Worm (Caenorhabditis elegans): ENCODE data around the gene nspc-13.
A peak's percentile ranks its signal among the peaks of the same experiment; 100 is the strongest.

nspc-13 gene

DNA sequence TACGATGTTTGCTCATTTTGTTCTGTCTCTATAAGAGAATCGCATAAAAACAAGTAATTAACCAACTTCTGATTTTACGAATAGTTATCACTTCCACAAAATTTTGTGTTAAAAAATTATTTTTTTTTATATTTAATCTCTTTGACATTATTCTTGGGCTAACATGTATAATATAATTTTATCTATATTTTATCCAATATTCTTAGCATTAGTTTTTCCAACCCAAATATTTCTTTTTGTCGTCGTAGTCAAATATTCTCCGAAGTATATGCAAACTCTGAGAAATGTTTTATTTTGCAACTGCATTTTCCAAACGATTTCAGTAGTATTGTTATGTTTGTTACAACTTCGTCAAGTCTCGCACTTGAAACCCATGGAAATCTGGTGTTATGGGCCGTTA, 23.7 kb upstream of the nspc-13 start, which contains the start of gene srd-47:
Gene srd-47, plus strand, starts transcription at position 164 of the 400 bp plus-strand sequence.
- no peak for TF ChIP-seq F13H6.1 (tag; optimal IDR thresholded peaks at IDR 0.05)
- no peak for TF ChIP-seq eyg-1 (tag; optimal IDR thresholded peaks at IDR 0.05)
- no peak for TF ChIP-seq zip-5 (tag; optimal IDR thresholded peaks at IDR 0.05)
- TF ChIP-seq sox-4 (tag; optimal IDR thresholded peaks at IDR 0.05), result no peak
- TF ChIP-seq C08G9.2 (tag; optimal IDR thresholded peaks at IDR 0.05), result no peak
- TF ChIP-seq syd-9 (tag; optimal IDR thresholded peaks at IDR 0.05), result no peak
- no peak for TF ChIP-seq npax-4 (tag; optimal IDR thresholded peaks at IDR 0.05)
- TF ChIP-seq ceh-30 (tag; optimal IDR thresholded peaks at IDR 0.05), result no peak
- TF ChIP-seq C38D4.7 (GFP tag; optimal IDR thresholded peaks at IDR 0.05), result no peak
- TF ChIP-seq unc-86 (tag; optimal IDR thresholded peaks at IDR 0.05), result no peak
- TF ChIP-seq K02D7.2 (tag; optimal IDR thresholded peaks at IDR 0.05), result no peak

DNA sequence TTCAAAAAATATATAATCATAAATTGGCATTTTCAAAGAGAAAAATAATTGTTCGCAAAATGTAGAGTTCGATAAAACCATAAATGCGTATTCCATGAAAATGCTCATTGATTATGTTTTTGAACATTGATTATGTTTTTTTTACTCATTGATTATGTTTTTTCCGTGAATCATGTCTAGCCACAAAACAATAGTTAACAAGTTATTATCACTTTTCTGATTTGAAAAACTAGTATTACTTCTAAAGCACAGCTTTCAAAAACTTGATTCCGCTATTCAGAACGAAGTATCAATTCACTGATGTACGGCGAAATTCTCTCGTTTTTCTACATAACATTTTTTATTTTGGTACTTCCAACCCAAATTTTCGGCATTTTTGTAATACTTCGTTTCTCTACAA, 21.4 kb upstream of the nspc-13 start, which contains the start of gene srd-48:
Gene srd-48, plus strand, starts transcription at position 301 of the 400 bp plus-strand sequence.
- no peak for TF ChIP-seq C38D4.7 (GFP tag; optimal IDR thresholded peaks at IDR 0.05)
- no peak for TF ChIP-seq hlh-8 (tag; optimal IDR thresholded peaks at IDR 0.05)
- no peak for TF ChIP-seq nfya-1 (tag; optimal IDR thresholded peaks at IDR 0.05)
- TF ChIP-seq nhr-11 (tag; optimal IDR thresholded peaks at IDR 0.05), result no peak
- no peak for TF ChIP-seq madf-2 (tag; optimal IDR thresholded peaks at IDR 0.05)
- no peak for TF ChIP-seq ceh-19 (GFP tag; optimal IDR thresholded peaks at IDR 0.05)
- TF ChIP-seq unc-55 (GFP tag; optimal IDR thresholded peaks at IDR 0.05), result no peak
- TF ChIP-seq ets-4 (tag; optimal IDR thresholded peaks at IDR 0.05), result no peak
- no peak for TF ChIP-seq ceh-31 (tag; optimal IDR thresholded peaks at IDR 0.05)
- no peak for TF ChIP-seq hlh-6 (tag; optimal IDR thresholded peaks at IDR 0.05)
- no peak for TF ChIP-seq fax-1 (tag; optimal IDR thresholded peaks at IDR 0.05)
- TF ChIP-seq ceh-24 (tag; optimal IDR thresholded peaks at IDR 0.05), result no peak
- no peak for TF ChIP-seq nhr-232 (tag; optimal IDR thresholded peaks at IDR 0.05)
- TF ChIP-seq K09A11.1 (tag; optimal IDR thresholded peaks at IDR 0.05; ENCODE audit: insufficient read depth), result no peak
- no peak for TF ChIP-seq dve-1 (tag; optimal IDR thresholded peaks at IDR 0.05)
- TF ChIP-seq ceh-30 (tag; optimal IDR thresholded peaks at IDR 0.05), result no peak

DNA sequence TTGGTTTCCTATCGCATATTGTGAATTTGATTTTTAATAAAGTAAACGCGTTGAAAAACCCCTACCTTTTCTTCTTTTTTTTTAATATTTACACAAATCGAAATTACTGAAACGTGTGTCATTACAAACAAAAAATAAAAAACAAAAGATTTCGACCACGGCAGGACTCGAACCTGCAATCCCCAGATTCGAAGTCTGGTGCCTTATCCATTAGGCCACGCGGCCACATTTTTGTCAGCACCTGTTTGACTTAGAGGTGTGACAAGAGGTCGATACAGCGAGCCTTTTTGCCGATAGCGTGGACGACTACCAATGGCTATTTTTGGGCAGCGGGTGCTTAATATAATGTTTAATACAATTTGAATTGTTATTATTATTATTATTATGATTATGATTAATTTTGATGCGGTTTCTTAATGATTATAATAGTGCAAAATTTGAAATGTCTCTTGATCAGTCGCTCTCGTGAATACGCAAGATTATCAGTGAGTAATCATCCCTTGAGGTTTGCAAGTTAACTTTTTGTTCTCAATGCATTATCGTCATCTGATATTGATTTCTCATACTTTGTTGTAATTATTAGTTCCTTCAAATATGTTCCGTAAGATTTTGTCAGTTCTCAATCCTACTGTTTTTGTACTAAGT, 19.3 kb upstream of the nspc-13 start, which contains the start of gene srd-44:
Gene srd-44, plus strand, starts transcription at position 595 of the 645 bp plus-strand sequence.
- TF ChIP-seq rnt-1 (tag; optimal IDR thresholded peaks at IDR 0.05) (no peak), dve-1 (tag; optimal IDR thresholded peaks at IDR 0.05) (no peak), ceh-18 (tag; optimal IDR thresholded peaks at IDR 0.05) (no peak), lin-11 (tag; optimal IDR thresholded peaks at IDR 0.05) (no peak), pha-2 (tag; optimal IDR thresholded peaks at IDR 0.05) (no peak), ttx-3 (tag; optimal IDR thresholded peaks at IDR 0.05) (peak; percentile 23), mec-3 (tag; optimal IDR thresholded peaks at IDR 0.05; ENCODE audit: borderline replicate concordance) (no peak), ahr-1 (tag; optimal IDR thresholded peaks at IDR 0.05) (no peak), unc-86 (tag; optimal IDR thresholded peaks at IDR 0.05) (no peak), elt-4 (tag; optimal IDR thresholded peaks at IDR 0.05) (no peak), sox-4 (tag; optimal IDR thresholded peaks at IDR 0.05) (no peak), ceh-9 (tag; optimal IDR thresholded peaks at IDR 0.05) (no peak), sdc-2 (tag; optimal IDR thresholded peaks at IDR 0.05) (peak; percentile 9), che-1 (tag; optimal IDR thresholded peaks at IDR 0.05) (peak; percentile 42), ceh-48 (tag; optimal IDR thresholded peaks at IDR 0.05) (no peak), elt-2 (tag; optimal IDR thresholded peaks at IDR 0.05) (peak; percentile 27)

Measured in whole organism, late embryonic.